Fruit fly (Drosophila melanogaster): ENCODE results near the gene Cyp305a1.

The Cyp305a1 gene

DNA sequence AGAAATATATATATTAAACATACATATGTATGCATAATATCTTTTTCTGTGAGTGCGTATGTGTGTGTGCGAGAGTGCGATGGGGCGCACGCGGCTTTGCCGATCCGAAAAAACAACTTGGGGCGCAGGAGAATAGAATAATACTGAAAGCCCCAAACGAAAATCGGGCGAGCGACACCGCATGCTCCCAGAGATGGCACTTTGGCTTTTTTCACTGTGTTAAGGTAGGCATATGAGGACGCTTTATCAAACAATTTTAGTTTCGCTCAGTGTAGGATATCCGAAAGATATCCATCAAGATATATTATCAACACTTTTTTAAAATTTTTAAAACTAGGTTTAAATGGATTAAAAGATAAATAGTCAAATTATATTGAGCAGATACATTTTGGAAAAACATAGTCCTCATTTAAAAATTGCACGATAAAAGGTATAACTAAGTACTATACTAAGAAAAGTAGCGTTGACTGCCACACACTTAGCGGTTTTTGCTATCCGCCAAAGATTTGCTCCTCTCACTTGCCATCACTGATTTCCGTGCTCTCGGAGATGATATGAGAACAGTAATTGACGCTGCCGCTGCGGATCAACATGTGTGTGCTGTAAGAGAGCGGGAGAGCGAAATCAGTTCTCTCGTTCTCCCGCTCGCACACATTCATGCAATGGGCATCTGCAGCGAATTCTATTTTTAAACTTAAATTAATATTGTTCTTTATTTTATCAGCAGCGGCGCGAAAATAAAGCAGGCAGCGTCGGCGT lies 22.0 kb downstream of the Cyp305a1 start (continued):
- TF ChIP-seq Oaz (GFP tag; IDR thresholded peaks at IDR 0.05) (no peak), CG34224 (GFP tag; IDR thresholded peaks at IDR 0.05; ENCODE audit: partially characterized antibody) (no peak; the same call in 2 of the 3 replicates), CG18011 (GFP tag; optimal IDR thresholded peaks at IDR 0.05) (no peak), cwo (GFP tag; optimal IDR thresholded peaks at IDR 0.05) (peak; percentile 64), CG6813 (GFP tag; optimal IDR thresholded peaks at IDR 0.05) (no peak), inv (GFP tag; IDR thresholded peaks at IDR 0.05; ENCODE audit: partially characterized antibody) (no peak), CG9215 (GFP tag; IDR thresholded peaks at IDR 0.05) (peak; percentile 65), Xrp1 (GFP tag; IDR thresholded peaks at IDR 0.05) (peak; percentile 46; the same call in 1 of the 2 replicates), CG17328 (GFP tag; IDR thresholded peaks at IDR 0.05) (peak; percentile 4; the same call in 1 of the 2 replicates), zfh1 (GFP tag; IDR thresholded peaks at IDR 0.05) (peak; percentile 32; the same call in 2 of the 3 replicates), ATbp (GFP tag; optimal IDR thresholded peaks at IDR 0.05) (peak; percentile 45), CG32772 (GFP tag; IDR thresholded peaks at IDR 0.05) (no peak), CG4820 (GFP tag; optimal IDR thresholded peaks at IDR 0.05) (peak; percentile 69), sqz (GFP tag; optimal IDR thresholded peaks at IDR 0.05) (no peak), pfk (GFP tag; optimal IDR thresholded peaks at IDR 0.05) (no peak), Meics (GFP tag; optimal IDR thresholded peaks at IDR 0.05) (peak; percentile 75), tap (tag; optimal IDR thresholded peaks at IDR 0.05) (no peak), CG4360 (GFP tag; IDR thresholded peaks at IDR 0.05) (0 out of 2 replicates have a peak, but pooled peaks have one; percentile 22), lmd (GFP tag; IDR thresholded peaks at IDR 0.05) (peak; percentile 69), Usf (GFP tag; optimal IDR thresholded peaks at IDR 0.05) (peak; percentile 73), CG17186 (GFP tag; optimal IDR thresholded peaks at IDR 0.05) (no peak), ac (GFP tag; optimal IDR thresholded peaks at IDR 0.05) (no peak), Awh (GFP tag; IDR thresholded peaks at IDR 0.05) (no peak), aop (GFP tag; IDR thresholded peaks at IDR 0.05) (no peak), CkIIα-i1 (GFP tag; IDR thresholded peaks at IDR 0.05) (no peak), Xbp1 (GFP tag; optimal IDR thresholded peaks at IDR 0.05) (peak; percentile 72), Hsf (GFP tag; optimal IDR thresholded peaks at IDR 0.05) (peak; percentile 65), CG7963 (GFP tag; IDR thresholded peaks at IDR 0.05; ENCODE audit: partially characterized antibody) (no peak), abd-A (tag; optimal IDR thresholded peaks at IDR 0.05) (peak; percentile 14), mld (GFP tag; IDR thresholded peaks at IDR 0.05; ENCODE audit: partially characterized antibody) (no peak), maf-S (GFP tag; optimal IDR thresholded peaks at IDR 0.05) (peak; percentile 44), run (tag; optimal IDR thresholded peaks at IDR 0.05) (no peak), CoRest (tag; optimal IDR thresholded peaks at IDR 0.05) (peak; percentile 83), Six4 (GFP tag; optimal IDR thresholded peaks at IDR 0.05) (peak; percentile 51), Blimp-1 (GFP tag; optimal IDR thresholded peaks at IDR 0.05) (peak; percentile 34), CG4404 (GFP tag; IDR thresholded peaks at IDR 0.05) (peak; percentile 31; the same call in 1 of the 2 replicates), Ptx1 (GFP tag; IDR thresholded peaks at IDR 0.05) (peak; percentile 61), CG18262 (tag; optimal IDR thresholded peaks at IDR 0.05) (peak; percentile 77), hth (optimal IDR thresholded peaks at IDR 0.05) (no peak), lola (GFP tag; optimal IDR thresholded peaks at IDR 0.05) (peak in 1 of 3 experiments; percentile 74), fd64A (GFP tag; optimal IDR thresholded peaks at IDR 0.05) (peak; percentile 55), dmrt11E (tag; optimal IDR thresholded peaks at IDR 0.05) (peak; percentile 71), CG10431 (GFP tag; optimal IDR thresholded peaks at IDR 0.05) (no peak), ind (GFP tag; optimal IDR thresholded peaks at IDR 0.05) (peak; percentile 70), CG11504 (tag; optimal IDR thresholded peaks at IDR 0.05) (peak; percentile 70), Jarid2 (GFP tag; optimal IDR thresholded peaks at IDR 0.05) (peak; percentile 85), MTF-1 (GFP tag; optimal IDR thresholded peaks at IDR 0.05; ENCODE audit: borderline replicate concordance) (no peak), CG10209 (GFP tag; optimal IDR thresholded peaks at IDR 0.05) (peak; percentile 75)
